Fruit fly (Drosophila melanogaster) whole organism, embryonic: ENCODE data around the gene dpr14.

ENCODE experiments used
- Ada2b ChIP-seq: fragments of 200-800 bp; sonication (Bioruptor generic); IDR thresholded peaks from 2 replicates; pipeline ENCODE4 v1.3.6; 2022; ENCODE audit warnings: missing biosample characterization, missing genetic modification characterization
- Antp ChIP-seq: fragments of 200-800 bp; sonication (Bioruptor generic); optimal IDR thresholded peaks from 3 replicates; lab custom pipeline; 2016; ENCODE audit warnings: missing biosample characterization, missing genetic modification characterization
- CG1024 ChIP-seq: fragments of 200-800 bp; sonication (Bioruptor generic); IDR thresholded peaks from 2 replicates; pipeline ENCODE4 v1.3.6; 2022; ENCODE audit warnings: missing biosample characterization, missing genetic modification characterization
- CG10267 ChIP-seq: fragments of 200-800 bp; sonication (Bioruptor generic); optimal IDR thresholded peaks from 2 replicates; lab custom pipeline; 2018; ENCODE audit warnings: missing biosample characterization, mild to moderate bottlenecking, missing genetic modification characterization, moderate library complexity
- CG10366 ChIP-seq: fragments of 200-800 bp; sonication (Bioruptor generic); IDR thresholded peaks from 2 replicates; pipeline ENCODE4 v1.3.6; 2022; ENCODE audit warnings: missing biosample characterization, missing genetic modification characterization
- CG1233 ChIP-seq: fragments of 200-800 bp; sonication (Bioruptor generic); optimal IDR thresholded peaks from 4 replicates; lab custom pipeline; 2018; ENCODE audit warnings: missing biosample characterization, mild to moderate bottlenecking, missing genetic modification characterization
- CG16779 ChIP-seq: fragments of 200-800 bp; sonication (Bioruptor generic); IDR thresholded peaks from 2 replicates; pipeline ENCODE4 v1.3.6; 2022; ENCODE audit warnings: missing biosample characterization, missing genetic modification characterization
- CG17359 ChIP-seq: fragments of 200-800 bp; sonication (Bioruptor generic); optimal IDR thresholded peaks from 3 replicates; lab custom pipeline; 2018; ENCODE audit warnings: missing biosample characterization, mild to moderate bottlenecking, missing genetic modification characterization, moderate library complexity
- CG31365 ChIP-seq: fragments of 200-800 bp; sonication (Bioruptor generic); optimal IDR thresholded peaks from 2 replicates; lab custom pipeline; 2018; ENCODE audit warnings: missing biosample characterization, mild to moderate bottlenecking, missing genetic modification characterization
- CG32772 ChIP-seq: fragments of 200-800 bp; sonication (Bioruptor generic); IDR thresholded peaks from 2 replicates; pipeline ENCODE4 v1.3.6; 2022; ENCODE audit warnings: missing biosample characterization, missing genetic modification characterization
- CG34376 ChIP-seq: fragments of 200-800 bp; sonication (Bioruptor generic); optimal IDR thresholded peaks from 2 replicates; lab custom pipeline; 2018; ENCODE audit warnings: missing biosample characterization, mild to moderate bottlenecking, missing genetic modification characterization
- CG34422 ChIP-seq: fragments of 200-800 bp; sonication (Bioruptor generic); IDR thresholded peaks from 3 replicates; pipeline ENCODE4 v1.3.6; 2022; ENCODE audit warnings: missing biosample characterization, missing genetic modification characterization
- CG3995 ChIP-seq: fragments of 200-800 bp; sonication (Bioruptor generic); optimal IDR thresholded peaks from 3 replicates; lab custom pipeline; 2016; ENCODE audit warnings: missing biosample characterization, missing genetic modification characterization
- CG4854 ChIP-seq: fragments of 200-800 bp; sonication (Bioruptor generic); optimal IDR thresholded peaks from 2 replicates; lab custom pipeline; 2016; ENCODE audit warnings: missing biosample characterization, missing genetic modification characterization, inconsistent platforms
- CG5953 ChIP-seq: fragments of 200-800 bp; sonication (Bioruptor generic); IDR thresholded peaks from 2 replicates; pipeline ENCODE4 v1.3.6; 2022; ENCODE audit warnings: missing biosample characterization, missing genetic modification characterization
- CG7786 ChIP-seq: fragments of 200-800 bp; sonication (Bioruptor generic); optimal IDR thresholded peaks from 2 replicates; lab custom pipeline; 2016; ENCODE audit warnings: missing biosample characterization, missing genetic modification characterization
- CG9609 ChIP-seq: fragments of 200-800 bp; sonication (Bioruptor generic); optimal IDR thresholded peaks from 3 replicates; lab custom pipeline; 2016; ENCODE audit warnings: missing biosample characterization, missing genetic modification characterization
- CG9727 ChIP-seq: fragments of 200-800 bp; sonication (Bioruptor generic); optimal IDR thresholded peaks from 3 replicates; lab custom pipeline; 2017; ENCODE audit warnings: missing biosample characterization, mild to moderate bottlenecking, missing genetic modification characterization
- Dek ChIP-seq: fragments of 200-800 bp; sonication (Bioruptor generic); optimal IDR thresholded peaks from 3 replicates; lab custom pipeline; 2019; ENCODE audit warnings: missing biosample characterization, mild to moderate bottlenecking, missing genetic modification characterization, moderate library complexity
- Drgx ChIP-seq: fragments of 200-800 bp; sonication (Bioruptor generic); IDR thresholded peaks from 2 replicates; pipeline ENCODE4 v1.3.6; 2022; ENCODE audit warnings: missing biosample characterization, missing genetic modification characterization
- Ets65A ChIP-seq: fragments of 200-800 bp; sonication (Bioruptor generic); peaks from one replicate; lab custom pipeline; 2016; ENCODE audit warnings: missing biosample characterization, missing genetic modification characterization
- Gsc ChIP-seq: fragments of 200-800 bp; sonication (Bioruptor generic); IDR thresholded peaks from 2 replicates; pipeline ENCODE4 v1.3.6; 2022; ENCODE audit warnings: missing biosample characterization, missing genetic modification characterization
- HHEX ChIP-seq: fragments of 200-800 bp; sonication (Bioruptor generic); optimal IDR thresholded peaks from 3 replicates; lab custom pipeline; 2017; ENCODE audit warnings: missing biosample characterization, mild to moderate bottlenecking, missing genetic modification characterization, missing genetic modification reagents
- HLH3B ChIP-seq: fragments of 200-800 bp; sonication (Bioruptor generic); IDR thresholded peaks from 2 replicates; pipeline ENCODE4 v1.3.6; 2022; ENCODE audit warnings: missing biosample characterization, missing genetic modification characterization
- Hr78 ChIP-seq, 2 experiments: fragments of 200-800 bp in 1 of 2; fragments of >200 bp in 1 of 2; sonication (Bioruptor generic) in 1 of 2; optimal IDR thresholded peaks; 2 replicates each; lab custom pipeline; 2017 to 2019; ENCODE audit warnings: missing biosample characterization in 2 of 2, missing genetic modification characterization in 2 of 2, mild to moderate bottlenecking in 1 of 2, moderate library complexity in 1 of 2
- Kr ChIP-seq: fragments of 200-800 bp; sonication (Bioruptor generic); optimal IDR thresholded peaks from 2 replicates; lab custom pipeline; 2017; ENCODE audit warnings: missing biosample characterization, mild to moderate bottlenecking, missing genetic modification characterization
- NC2β ChIP-seq: fragments of 200-800 bp; sonication (Bioruptor generic); optimal IDR thresholded peaks from 2 replicates; lab custom pipeline; 2016; ENCODE audit warnings: missing biosample characterization, missing genetic modification characterization
- Oaz ChIP-seq: fragments of 200-800 bp; sonication (Bioruptor generic); IDR thresholded peaks from 2 replicates; pipeline ENCODE4 v1.3.6; 2022; ENCODE audit warnings: missing biosample characterization, missing genetic modification characterization
- Pdp1 ChIP-seq, 2 experiments: fragments of 200-800 bp; sonication (Bioruptor generic); optimal IDR thresholded peaks; 3 replicates each; lab custom pipeline; 2016; ENCODE audit warnings: missing biosample characterization in 2 of 2, missing genetic modification characterization in 2 of 2, mild to moderate bottlenecking in 1 of 2, moderate library complexity in 1 of 2
- Sry-δ ChIP-seq: fragments of 200-800 bp; sonication (Bioruptor generic); optimal IDR thresholded peaks from 2 replicates; lab custom pipeline; 2016; ENCODE audit warnings: missing biosample characterization, missing genetic modification characterization
- TFAM ChIP-seq: fragments of 200-800 bp; sonication (Bioruptor generic); optimal IDR thresholded peaks from 2 replicates; lab custom pipeline; 2017; ENCODE audit warnings: missing biosample characterization, missing genetic modification characterization, inconsistent platforms
- Xbp1 ChIP-seq: fragments of 200-800 bp; sonication (Bioruptor generic); optimal IDR thresholded peaks from 3 replicates; lab custom pipeline; 2016; ENCODE audit warnings: missing biosample characterization, mild to moderate bottlenecking, missing genetic modification characterization
- ash1 ChIP-seq: fragments of 200-800 bp; sonication (Bioruptor generic); optimal IDR thresholded peaks from 2 replicates; lab custom pipeline; 2018; ENCODE audit warnings: missing biosample characterization, mild to moderate bottlenecking, missing genetic modification characterization
- az2 ChIP-seq: fragments of 200-800 bp; sonication (Bioruptor generic); optimal IDR thresholded peaks from 3 replicates; lab custom pipeline; 2016; ENCODE audit warnings: missing biosample characterization, missing genetic modification characterization
- bowl ChIP-seq: fragments of 200-800 bp; sonication (Bioruptor generic); IDR thresholded peaks from 2 replicates; pipeline ENCODE4 v1.3.6; 2022; ENCODE audit warnings: missing biosample characterization, missing genetic modification characterization
- btn ChIP-seq: fragments of 200-800 bp; sonication (Bioruptor generic); optimal IDR thresholded peaks from 2 replicates; lab custom pipeline; 2016; ENCODE audit warnings: missing biosample characterization, missing genetic modification characterization
- emc ChIP-seq: fragments of 200-800 bp; sonication (Bioruptor generic); optimal IDR thresholded peaks from 2 replicates; lab custom pipeline; 2016; ENCODE audit warnings: missing biosample characterization, missing genetic modification characterization
- fru ChIP-seq: fragments of >200 bp; optimal IDR thresholded peaks from 2 replicates; lab custom pipeline; 2017
- klu ChIP-seq: fragments of 200-800 bp; sonication (Bioruptor generic); IDR thresholded peaks from 2 replicates; pipeline ENCODE4 v1.3.6; 2022; ENCODE audit warnings: missing biosample characterization, missing genetic modification characterization
- lab ChIP-seq: fragments of 200-800 bp; sonication (Bioruptor generic); optimal IDR thresholded peaks from 3 replicates; lab custom pipeline; 2017; ENCODE audit warnings: missing biosample characterization, missing genetic modification characterization, mild to moderate bottlenecking, moderate library complexity, missing genetic modification reagents
- lbe ChIP-seq: fragments of 200-800 bp; sonication (Bioruptor generic); optimal IDR thresholded peaks from 2 replicates; lab custom pipeline; 2016; ENCODE audit warnings: missing biosample characterization, mild to moderate bottlenecking, missing genetic modification characterization
- nerfin-1 ChIP-seq: fragments of 200-800 bp; sonication (Bioruptor generic); optimal IDR thresholded peaks from 3 replicates; lab custom pipeline; 2019; ENCODE audit warnings: missing biosample characterization, mild to moderate bottlenecking, missing genetic modification characterization, moderate library complexity
- otp ChIP-seq: fragments of 200-800 bp; sonication (Bioruptor generic); IDR thresholded peaks from 3 replicates; pipeline ENCODE4, ENCODE4 v1.3.6; 2022; ENCODE audit warnings: missing biosample characterization, missing genetic modification characterization
- peb ChIP-seq: fragments of 200-800 bp; sonication (Bioruptor generic); IDR thresholded peaks from 2 replicates; pipeline ENCODE4 v1.3.6; 2022; ENCODE audit warnings: missing biosample characterization, missing genetic modification characterization
- pum ChIP-seq: fragments of 200-800 bp; sonication (Bioruptor generic); optimal IDR thresholded peaks from 2 replicates; lab custom pipeline; 2016; ENCODE audit warnings: missing biosample characterization, missing genetic modification characterization
- repo ChIP-seq: fragments of 200-800 bp; sonication (Bioruptor generic); optimal IDR thresholded peaks from 2 replicates; lab custom pipeline; 2016; ENCODE audit warnings: missing biosample characterization, missing genetic modification characterization
- salm ChIP-seq: fragments of 200-800 bp; sonication (Bioruptor generic); optimal IDR thresholded peaks from 2 replicates; lab custom pipeline; 2018; ENCODE audit warnings: missing biosample characterization, mild to moderate bottlenecking, missing genetic modification characterization
- sc ChIP-seq, 3 experiments: fragments of >200 bp in 2 of 3; fragments of 200-800 bp in 1 of 3; sonication (Bioruptor generic) in 1 of 3; optimal IDR thresholded peaks; 2 replicates in 2 of 3; 3 replicates in 1 of 3; lab custom pipeline; 2017; ENCODE audit warnings: mild to moderate bottlenecking in 1 of 3, missing biosample characterization in 1 of 3, missing genetic modification characterization in 1 of 3, missing genetic modification reagents in 1 of 3
- seq ChIP-seq: fragments of 200-800 bp; sonication (Bioruptor generic); IDR thresholded peaks from 2 replicates; pipeline ENCODE4 v1.3.6; 2022; ENCODE audit warnings: missing biosample characterization, missing genetic modification characterization
- sim ChIP-seq: fragments of 200-800 bp; sonication (Bioruptor generic); IDR thresholded peaks from 2 replicates; pipeline ENCODE4 v1.3.6; 2022; ENCODE audit warnings: missing biosample characterization, missing genetic modification characterization
- vfl ChIP-seq: fragments of 200-800 bp; sonication (Bioruptor generic); optimal IDR thresholded peaks from 2 replicates; lab custom pipeline; 2016; ENCODE audit warnings: missing biosample characterization, missing genetic modification characterization
- zen ChIP-seq: fragments of 200-800 bp; sonication (Bioruptor generic); optimal IDR thresholded peaks from 3 replicates; lab custom pipeline; 2018; ENCODE audit warnings: missing biosample characterization, mild to moderate bottlenecking, missing genetic modification characterization, moderate library complexity

The dpr14 gene

dm6 chrX:7934679-7935078 is 26.6 kb upstream of the dpr14 start, which contains the start of gene RpS14b (continued):
- TF ChIP-seq Ada2b (GFP tag; lab: Robert Waterston, UW): peak; percentile 47; the same call in 1 of the 2 replicates
- TF ChIP-seq CG9727 (GFP tag; lab: Kevin White, UChicago): peak; percentile 74
- peak; percentile 40 for TF ChIP-seq CG4854
- TF ChIP-seq sim (GFP tag; lab: Robert Waterston, UW): peak; percentile 42; the same call in 1 of the 2 replicates
- TF ChIP-seq CG10267 (tag; lab: Kevin White, UChicago): peak; percentile 40
- TF ChIP-seq CG34422 (GFP tag; lab: Robert Waterston, UW): peak; percentile 86
- TF ChIP-seq CG32772 (GFP tag; lab: Robert Waterston, UW): peak; percentile 60
- TF ChIP-seq Antp (GFP tag; lab: Kevin White, UChicago): peak; percentile 54
- no peak for TF ChIP-seq salm (tag; lab: Kevin White, UChicago)
- no peak for TF ChIP-seq peb (GFP tag; lab: Robert Waterston, UW)
- peak; percentile 14 for TF ChIP-seq CG17359 (tag; lab: Kevin White, UChicago)
- peak; percentile 7 for TF ChIP-seq btn (GFP tag; lab: Kevin White, UChicago)
- peak; percentile 86 for TF ChIP-seq Ets65A
- peak; percentile 52 for TF ChIP-seq Oaz (GFP tag; lab: Robert Waterston, UW)
- TF ChIP-seq Pdp1 (GFP tag; optimal IDR thresholded peaks at IDR 0.05; lab: Kevin White, UChicago): peak; percentile 31 to 68
- TF ChIP-seq CG34376: peak; percentile 79
- TF ChIP-seq Dek (tag; lab: Kevin White, UChicago): peak; percentile 6
- TF ChIP-seq Gsc (GFP tag; lab: Robert Waterston, UW): no peak
- peak; percentile 35 for TF ChIP-seq vfl (GFP tag; lab: Kevin White, UChicago)
- no peak for TF ChIP-seq CG16779 (GFP tag; lab: Robert Waterston, UW)
- peak; percentile 64 for TF ChIP-seq CG1233
- peak; percentile 62 for TF ChIP-seq Xbp1 (GFP tag; lab: Kevin White, UChicago)
- TF ChIP-seq lab: peak; percentile 87
- TF ChIP-seq CG9609 (GFP tag; lab: Kevin White, UChicago): peak; percentile 53
- TF ChIP-seq HLH3B (GFP tag; lab: Robert Waterston, UW): peak; percentile 56
- TF ChIP-seq TFAM (GFP tag; lab: Kevin White, UChicago): no peak
- TF ChIP-seq CG7786 (GFP tag; lab: Kevin White, UChicago): peak; percentile 32
- TF ChIP-seq sc (optimal IDR thresholded peaks at IDR 0.05; lab: Kevin White, UChicago): no peak
- peak; percentile 8 for TF ChIP-seq sc (GFP tag; optimal IDR thresholded peaks at IDR 0.05; lab: Kevin White, UChicago)
- TF ChIP-seq zen (tag; lab: Kevin White, UChicago): peak; percentile 25
- peak; percentile 68 for TF ChIP-seq HHEX (GFP tag; lab: Kevin White, UChicago)
- peak; percentile 23; the same call in 1 of the 2 replicates for TF ChIP-seq klu
- peak; percentile 41 for TF ChIP-seq CG31365 (tag; lab: Kevin White, UChicago)
- TF ChIP-seq Sry-δ (GFP tag; lab: Kevin White, UChicago): peak; percentile 74
- TF ChIP-seq CG5953 (GFP tag; lab: Robert Waterston, UW): no peak
- TF ChIP-seq Kr (GFP tag; lab: Kevin White, UChicago): no peak
- no peak for TF ChIP-seq Drgx (GFP tag; lab: Robert Waterston, UW)
- TF ChIP-seq seq (GFP tag; lab: Robert Waterston, UW): no peak; the same call in 1 of the 2 replicates
- TF ChIP-seq az2: no peak
- TF ChIP-seq emc (GFP tag; lab: Kevin White, UChicago): peak; percentile 27
- peak; percentile 3 for TF ChIP-seq pum (GFP tag; lab: Kevin White, UChicago)
- TF ChIP-seq otp (GFP tag; lab: Robert Waterston, UW): peak; percentile 68; the same call in 2 of the 3 replicates
- peak; percentile 5 for TF ChIP-seq CG3995 (GFP tag; lab: Kevin White, UChicago)
- TF ChIP-seq lbe (GFP tag; lab: Kevin White, UChicago): peak; percentile 33
- no peak for TF ChIP-seq CG1024 (GFP tag; lab: Robert Waterston, UW)
- no peak for TF ChIP-seq fru (lab: Kevin White, UChicago)
- peak; percentile 70 for TF ChIP-seq NC2β (GFP tag; lab: Kevin White, UChicago)
- TF ChIP-seq CG10366 (GFP tag; lab: Robert Waterston, UW): peak; percentile 58
- no peak for TF ChIP-seq Hr78 (GFP tag; optimal IDR thresholded peaks at IDR 0.05; lab: Kevin White, UChicago)
- peak; percentile 59 for TF ChIP-seq ash1
- TF ChIP-seq bowl (GFP tag; lab: Robert Waterston, UW): no peak
- TF ChIP-seq nerfin-1 (tag; lab: Kevin White, UChicago): peak; percentile 6
- peak; percentile 28 for TF ChIP-seq repo (GFP tag; lab: Kevin White, UChicago)
